Fruit fly (Drosophila melanogaster) whole organism, embryonic: Measurements from ENCODE around the gene ND-13A.

Experiments
- Adf1 ChIP-seq: fragments of 200-800 bp; sonication (Bioruptor generic); IDR thresholded peaks from 2 replicates; pipeline ENCODE4 v1.3.6; 2022; ENCODE audit warnings: missing biosample characterization, missing genetic modification characterization
- Atf6 ChIP-seq: fragments of 200-800 bp; sonication (Bioruptor generic); IDR thresholded peaks from 2 replicates; pipeline ENCODE4 v1.3.6; 2022; ENCODE audit warnings: missing biosample characterization, missing genetic modification characterization
- Blimp-1 ChIP-seq: fragments of 200-800 bp; sonication (Bioruptor generic); optimal IDR thresholded peaks from 3 replicates; lab custom pipeline; 2018; ENCODE audit warnings: missing biosample characterization, missing genetic modification characterization, mild to moderate bottlenecking, moderate library complexity, missing genetic modification reagents
- Bteb2 ChIP-seq: fragments of 200-800 bp; sonication (Bioruptor generic); optimal IDR thresholded peaks from 2 replicates; lab custom pipeline; 2016; ENCODE audit warnings: missing biosample characterization, missing genetic modification characterization
- CG10147 ChIP-seq: fragments of 200-800 bp; sonication (Bioruptor generic); optimal IDR thresholded peaks from 2 replicates; lab custom pipeline; 2019; ENCODE audit warnings: missing biosample characterization, mild to moderate bottlenecking, missing genetic modification characterization, moderate library complexity
- CG10431 ChIP-seq: fragments of 200-800 bp; sonication (Bioruptor generic); optimal IDR thresholded peaks from 3 replicates; lab custom pipeline; 2018; ENCODE audit warnings: missing biosample characterization, mild to moderate bottlenecking, missing genetic modification characterization
- CG11247 ChIP-seq: fragments of 200-800 bp; sonication (Bioruptor generic); IDR thresholded peaks from 2 replicates; pipeline ENCODE4 v1.3.6; 2022; ENCODE audit warnings: missing biosample characterization, missing genetic modification characterization
- CG12155 ChIP-seq: fragments of 200-800 bp; sonication (Bioruptor generic); optimal IDR thresholded peaks from 3 replicates; lab custom pipeline; 2016; ENCODE audit warnings: missing biosample characterization, missing genetic modification characterization
- CG12744 ChIP-seq: fragments of 200-800 bp; sonication (Bioruptor generic); optimal IDR thresholded peaks from 2 replicates; lab custom pipeline; 2016; ENCODE audit warnings: missing biosample characterization, missing genetic modification characterization
- CG16779 ChIP-seq: fragments of 200-800 bp; sonication (Bioruptor generic); IDR thresholded peaks from 2 replicates; pipeline ENCODE4 v1.3.6; 2022; ENCODE audit warnings: missing biosample characterization, missing genetic modification characterization
- CG17361 ChIP-seq: fragments of 200-800 bp; sonication (Bioruptor generic); IDR thresholded peaks from 3 replicates; pipeline ENCODE4 v1.3.6; 2022; ENCODE audit warnings: missing biosample characterization, missing genetic modification characterization
- CG18011 ChIP-seq: fragments of 200-800 bp; sonication (Bioruptor generic); optimal IDR thresholded peaks from 2 replicates; lab custom pipeline; 2017; ENCODE audit warnings: missing biosample characterization, missing genetic modification characterization, mild to moderate bottlenecking, moderate library complexity, missing genotype
- CG2120 ChIP-seq: fragments of 200-800 bp; sonication (Bioruptor generic); optimal IDR thresholded peaks from 3 replicates; lab custom pipeline; 2016; ENCODE audit warnings: missing biosample characterization, missing genetic modification characterization
- CG42726 ChIP-seq: fragments of 200-800 bp; sonication (Bioruptor generic); IDR thresholded peaks from 2 replicates; pipeline ENCODE4 v1.3.6; 2022; ENCODE audit warnings: missing biosample characterization, missing genetic modification characterization; ENCODE audit not compliant: partially characterized antibody
- CG4820 ChIP-seq: fragments of 200-800 bp; sonication (Bioruptor generic); optimal IDR thresholded peaks from 3 replicates; lab custom pipeline; 2016; ENCODE audit warnings: missing biosample characterization, missing genetic modification characterization
- CG6765 ChIP-seq: fragments of 200-800 bp; sonication (Bioruptor generic); optimal IDR thresholded peaks from 3 replicates; lab custom pipeline; 2017; ENCODE audit warnings: missing biosample characterization, mild to moderate bottlenecking, missing genetic modification characterization
- CG7271 ChIP-seq: fragments of 200-800 bp; sonication (Bioruptor generic); optimal IDR thresholded peaks from 2 replicates; lab custom pipeline; 2018; ENCODE audit warnings: missing biosample characterization, mild to moderate bottlenecking, missing genetic modification characterization, moderate library complexity
- CG7786 ChIP-seq: fragments of 200-800 bp; sonication (Bioruptor generic); optimal IDR thresholded peaks from 2 replicates; lab custom pipeline; 2016; ENCODE audit warnings: missing biosample characterization, missing genetic modification characterization
- CoRest ChIP-seq: fragments of 200-800 bp; sonication (Bioruptor generic); optimal IDR thresholded peaks from 3 replicates; lab custom pipeline; 2018; ENCODE audit warnings: missing biosample characterization, mild to moderate bottlenecking, missing genetic modification characterization, moderate library complexity
- Dad ChIP-seq: fragments of 200-800 bp; sonication (Bioruptor generic); optimal IDR thresholded peaks from 3 replicates; lab custom pipeline; 2016; ENCODE audit warnings: missing biosample characterization, missing genetic modification characterization
- Deaf1 ChIP-seq: fragments of 200-800 bp; optimal IDR thresholded peaks from 3 replicates; lab custom pipeline; 2019; ENCODE audit warnings: missing biosample characterization, mild to moderate bottlenecking, missing genetic modification characterization, moderate library complexity
- Dp ChIP-seq: fragments of 200-800 bp; sonication (Bioruptor generic); optimal IDR thresholded peaks from 2 replicates; lab custom pipeline; 2018; ENCODE audit warnings: missing biosample characterization, mild to moderate bottlenecking, missing genetic modification characterization, moderate library complexity
- Dref ChIP-seq: fragments of 200-800 bp; sonication (Bioruptor generic); IDR thresholded peaks from 2 replicates; pipeline ENCODE4 v1.3.6; 2022; ENCODE audit warnings: missing biosample characterization, missing genetic modification characterization
- E2f2 ChIP-seq: fragments of 200-800 bp; sonication (Bioruptor generic); IDR thresholded peaks from 2 replicates; pipeline ENCODE4 v1.3.6; 2022; ENCODE audit warnings: missing biosample characterization, missing genetic modification characterization
- Gsc ChIP-seq: fragments of 200-800 bp; sonication (Bioruptor generic); IDR thresholded peaks from 2 replicates; pipeline ENCODE4 v1.3.6; 2022; ENCODE audit warnings: missing biosample characterization, missing genetic modification characterization
- HLH4C ChIP-seq: fragments of 200-800 bp; sonication (Bioruptor generic); IDR thresholded peaks from 3 replicates; pipeline ENCODE4 v1.3.6; 2022; ENCODE audit warnings: missing biosample characterization, missing genetic modification characterization; ENCODE audit not compliant: partially characterized antibody
- Hmr ChIP-seq: fragments of 200-800 bp; sonication (Bioruptor generic); optimal IDR thresholded peaks from 3 replicates; lab custom pipeline; 2017; ENCODE audit warnings: mild to moderate bottlenecking, missing biosample characterization, missing genetic modification reagents, missing genetic modification characterization
- NC2α ChIP-seq: fragments of 200-800 bp; sonication (Bioruptor generic); optimal IDR thresholded peaks from 2 replicates; lab custom pipeline; 2016; ENCODE audit warnings: missing biosample characterization, missing genetic modification characterization
- Side ChIP-seq: fragments of 200-800 bp; sonication (Bioruptor generic); optimal IDR thresholded peaks from 2 replicates; lab custom pipeline; 2016; ENCODE audit warnings: missing biosample characterization, missing genetic modification characterization
- aop ChIP-seq: fragments of 200-800 bp; sonication (Bioruptor generic); IDR thresholded peaks from 2 replicates; pipeline ENCODE4 v1.3.6; 2022; ENCODE audit warnings: missing biosample characterization, missing genetic modification characterization
- ap ChIP-seq: fragments of 200-800 bp; sonication (Bioruptor generic); IDR thresholded peaks from 2 replicates; pipeline ENCODE4 v1.3.6; 2022; ENCODE audit warnings: missing biosample characterization, missing genetic modification characterization
- bigmax ChIP-seq: fragments of 200-800 bp; sonication (Bioruptor generic); optimal IDR thresholded peaks from 2 replicates; lab custom pipeline; 2018; ENCODE audit warnings: missing biosample characterization, mild to moderate bottlenecking, missing genetic modification characterization
- croc ChIP-seq: fragments of 200-800 bp; sonication (Bioruptor generic); conservative IDR thresholded peaks from 3 replicates; pipeline ENCODE4 v1.3.6; 2022; ENCODE audit warnings: missing biosample characterization, missing genetic modification characterization
- dmrt11E ChIP-seq: fragments of 200-800 bp; sonication (Bioruptor generic); optimal IDR thresholded peaks from 3 replicates; lab custom pipeline; 2018; ENCODE audit warnings: missing biosample characterization, mild to moderate bottlenecking, missing genetic modification characterization, moderate library complexity
- dpn ChIP-seq, 2 experiments: fragments of 200-800 bp; sonication (Bioruptor generic); optimal IDR thresholded peaks; 3 replicates each; lab custom pipeline; 2016; ENCODE audit warnings: missing biosample characterization in 2 of 2, missing genetic modification characterization in 2 of 2
- dysf ChIP-seq: fragments of 200-800 bp; sonication (Bioruptor generic); IDR thresholded peaks from 3 replicates; pipeline ENCODE4 v1.3.6; 2022; ENCODE audit warnings: missing biosample characterization, missing genetic modification characterization
- en ChIP-seq: fragments of 200-800 bp; sonication (Bioruptor generic); optimal IDR thresholded peaks from 2 replicates; lab custom pipeline; 2016; ENCODE audit warnings: missing biosample characterization, missing genetic modification characterization
- eyg ChIP-seq: fragments of 200-800 bp; sonication (Bioruptor generic); optimal IDR thresholded peaks from 3 replicates; lab custom pipeline; 2016; ENCODE audit warnings: missing biosample characterization, missing genetic modification characterization
- fru ChIP-seq: fragments of >200 bp; optimal IDR thresholded peaks from 2 replicates; lab custom pipeline; 2017
- gcm ChIP-seq: fragments of 200-800 bp; sonication (Bioruptor generic); optimal IDR thresholded peaks from 2 replicates; lab custom pipeline; 2019; ENCODE audit warnings: missing biosample characterization, mild to moderate bottlenecking, missing genetic modification characterization, moderate library complexity
- gem ChIP-seq: fragments of 200-800 bp; sonication (Bioruptor generic); optimal IDR thresholded peaks from 2 replicates; lab custom pipeline; 2019; ENCODE audit warnings: missing biosample characterization, mild to moderate bottlenecking, missing genetic modification characterization, moderate library complexity
- gsb ChIP-seq: fragments of 200-800 bp; sonication (Bioruptor generic); IDR thresholded peaks from 2 replicates; pipeline ENCODE4 v1.3.6; 2022; ENCODE audit warnings: missing biosample characterization, missing genetic modification characterization
- hth ChIP-seq: fragments of >200 bp; optimal IDR thresholded peaks from 2 replicates; lab custom pipeline; 2017; ENCODE audit warnings: inconsistent platforms
- mld ChIP-seq: fragments of 200-800 bp; sonication (Bioruptor generic); IDR thresholded peaks from 3 replicates; pipeline ENCODE4 v1.3.6; 2022; ENCODE audit warnings: missing biosample characterization, missing genetic modification characterization; ENCODE audit not compliant: partially characterized antibody
- nerfin-2 ChIP-seq: fragments of 200-800 bp; sonication (Bioruptor generic); IDR thresholded peaks from 2 replicates; pipeline ENCODE4 v1.3.6; 2022; ENCODE audit warnings: missing biosample characterization, missing genetic modification characterization; ENCODE audit not compliant: partially characterized antibody
- peb ChIP-seq: fragments of 200-800 bp; sonication (Bioruptor generic); IDR thresholded peaks from 2 replicates; pipeline ENCODE4 v1.3.6; 2022; ENCODE audit warnings: missing biosample characterization, missing genetic modification characterization
- slp2 ChIP-seq: fragments of 200-800 bp; sonication (Bioruptor generic); optimal IDR thresholded peaks from 2 replicates; lab custom pipeline; 2016; ENCODE audit warnings: missing biosample characterization, missing genetic modification characterization
- sqz ChIP-seq: fragments of 200-800 bp; sonication (Bioruptor generic); optimal IDR thresholded peaks from 3 replicates; lab custom pipeline; 2018; ENCODE audit warnings: missing biosample characterization, mild to moderate bottlenecking, missing genetic modification characterization
- sug ChIP-seq: fragments of 200-800 bp; optimal IDR thresholded peaks from 2 replicates; lab custom pipeline; 2019; ENCODE audit warnings: missing biosample characterization, mild to moderate bottlenecking, missing genetic modification characterization, moderate library complexity
- tio ChIP-seq: fragments of 200-800 bp; sonication (Bioruptor generic); optimal IDR thresholded peaks from 2 replicates; lab custom pipeline; 2017; ENCODE audit warnings: missing biosample characterization, missing genetic modification characterization, inconsistent platforms
- zfh2 ChIP-seq: fragments of 200-800 bp; sonication (Bioruptor generic); optimal IDR thresholded peaks from 2 replicates; lab custom pipeline; 2016; ENCODE audit warnings: missing biosample characterization, missing genetic modification characterization

Gene ND-13A

dm6 chr2L:5060952-5061478 is 39.1 kb downstream of the ND-13A start (continued):
- TF ChIP-seq Blimp-1 (GFP tag; lab: Kevin White, UChicago) (peak; percentile 64), CG17361 (GFP tag; lab: Robert Waterston, UW) (peak; percentile 60), CG7786 (GFP tag; lab: Kevin White, UChicago) (peak; percentile 51), en (peak; percentile 69), aop (GFP tag; lab: Robert Waterston, UW) (no peak), CG16779 (no peak), Dp (GFP tag; lab: Kevin White, UChicago) (no peak), Gsc (GFP tag; lab: Robert Waterston, UW) (no peak), Bteb2 (GFP tag; lab: Kevin White, UChicago) (peak; percentile 42), peb (0 out of 2 replicates have a peak, but pooled peaks have one; percentile 16), CoRest (tag; lab: Kevin White, UChicago) (peak; percentile 28), CG2120 (GFP tag; lab: Kevin White, UChicago) (peak; percentile 88), CG7271 (no peak), dysf (GFP tag; lab: Robert Waterston, UW) (peak; percentile 79), croc (peak; percentile 30; the same call in 2 of the 3 replicates), sug (tag; lab: Kevin White, UChicago) (peak; percentile 77), sqz (peak; percentile 21), CG18011 (peak; percentile 38), Side (peak; percentile 84), mld (GFP tag; lab: Robert Waterston, UW) (no peak), Atf6 (peak; percentile 80), Dref (no peak), Deaf1 (peak; percentile 13), dpn (GFP tag; optimal IDR thresholded peaks at IDR 0.05; lab: Kevin White, UChicago) (peak; percentile 55 to 75), ap (GFP tag; lab: Robert Waterston, UW) (peak; percentile 63), CG6765 (peak; percentile 74), tio (GFP tag; lab: Kevin White, UChicago) (peak; percentile 46), eyg (GFP tag; lab: Kevin White, UChicago) (peak; percentile 51), Adf1 (no peak), hth (no peak), CG42726 (no peak), Hmr (GFP tag; lab: Kevin White, UChicago) (peak; percentile 91), nerfin-2 (GFP tag; lab: Robert Waterston, UW) (no peak), bigmax (GFP tag; lab: Kevin White, UChicago) (no peak), CG10147 (GFP tag; lab: Kevin White, UChicago) (peak; percentile 15), dmrt11E (tag; lab: Kevin White, UChicago) (no peak), CG10431 (GFP tag; lab: Kevin White, UChicago) (no peak), gem (tag; lab: Kevin White, UChicago) (peak; percentile 79), CG11247 (peak; percentile 69), CG12744 (GFP tag; lab: Kevin White, UChicago) (peak; percentile 41), CG4820 (GFP tag; lab: Kevin White, UChicago) (peak; percentile 15), fru (lab: Kevin White, UChicago) (no peak), HLH4C (no peak), E2f2 (GFP tag; lab: Robert Waterston, UW) (peak; percentile 47; the same call in 1 of the 2 replicates), gsb (GFP tag; lab: Robert Waterston, UW) (peak; percentile 49), gcm (GFP tag; lab: Kevin White, UChicago) (peak; percentile 34), slp2 (GFP tag; lab: Kevin White, UChicago) (peak; percentile 32), NC2α (GFP tag; lab: Kevin White, UChicago) (no peak), zfh2 (GFP tag; lab: Kevin White, UChicago) (peak; percentile 59), Dad (GFP tag; lab: Kevin White, UChicago) (no peak), CG12155 (peak; percentile 42)
